Fruit fly (Drosophila melanogaster) whole organism, embryonic: Measurements from ENCODE around the gene CG42240.

Experiments used
- Ada2b ChIP-seq: fragments of 200-800 bp; sonication (Bioruptor generic); IDR thresholded peaks from 2 replicates; pipeline ENCODE4 v1.3.6; 2022; ENCODE audit warnings: missing biosample characterization, missing genetic modification characterization
- BEAF-32 ChIP-seq: fragments of 200-800 bp; sonication (Bioruptor generic); optimal IDR thresholded peaks from 3 replicates; lab custom pipeline; 2017; ENCODE audit warnings: missing biosample characterization, missing genetic modification characterization, mild to moderate bottlenecking, moderate library complexity, missing genetic modification reagents
- BtbVII ChIP-seq: fragments of 200-800 bp; sonication (Bioruptor generic); optimal IDR thresholded peaks from 3 replicates; lab custom pipeline; 2017; ENCODE audit warnings: missing biosample characterization, mild to moderate bottlenecking, missing genetic modification characterization
- CG10147 ChIP-seq: fragments of 200-800 bp; sonication (Bioruptor generic); optimal IDR thresholded peaks from 2 replicates; lab custom pipeline; 2019; ENCODE audit warnings: missing biosample characterization, mild to moderate bottlenecking, missing genetic modification characterization, moderate library complexity
- CG11456 ChIP-seq: fragments of 200-800 bp; sonication (Bioruptor generic); IDR thresholded peaks from 3 replicates; pipeline ENCODE4 v1.3.6; 2022; ENCODE audit warnings: missing biosample characterization, missing genetic modification characterization
- CG11504 ChIP-seq: fragments of 200-800 bp; sonication (Bioruptor generic); optimal IDR thresholded peaks from 3 replicates; lab custom pipeline; 2019; ENCODE audit warnings: missing biosample characterization, mild to moderate bottlenecking, missing genetic modification characterization, moderate library complexity
- CG12744 ChIP-seq: fragments of 200-800 bp; sonication (Bioruptor generic); optimal IDR thresholded peaks from 2 replicates; lab custom pipeline; 2016; ENCODE audit warnings: missing biosample characterization, missing genetic modification characterization
- CG14050 ChIP-seq: fragments of 200-800 bp; sonication (Bioruptor generic); IDR thresholded peaks from 3 replicates; pipeline ENCODE4 v1.3.6; 2022; ENCODE audit warnings: missing biosample characterization, missing genetic modification characterization
- CG1603 ChIP-seq: fragments of 200-800 bp; sonication (Bioruptor generic); optimal IDR thresholded peaks from 2 replicates; lab custom pipeline; 2019; ENCODE audit warnings: missing biosample characterization, mild to moderate bottlenecking, missing genetic modification characterization, moderate library complexity
- CG18262 ChIP-seq: fragments of 200-800 bp; optimal IDR thresholded peaks from 3 replicates; lab custom pipeline; 2019; ENCODE audit warnings: missing biosample characterization, mild to moderate bottlenecking, missing genetic modification characterization, moderate library complexity
- CG2120 ChIP-seq: fragments of 200-800 bp; sonication (Bioruptor generic); optimal IDR thresholded peaks from 3 replicates; lab custom pipeline; 2016; ENCODE audit warnings: missing biosample characterization, missing genetic modification characterization
- CG2202 ChIP-seq: fragments of 200-800 bp; sonication (Bioruptor generic); optimal IDR thresholded peaks from 2 replicates; lab custom pipeline; 2018; ENCODE audit warnings: missing biosample characterization, mild to moderate bottlenecking, missing genetic modification characterization
- CG31365 ChIP-seq: fragments of 200-800 bp; sonication (Bioruptor generic); optimal IDR thresholded peaks from 2 replicates; lab custom pipeline; 2018; ENCODE audit warnings: missing biosample characterization, mild to moderate bottlenecking, missing genetic modification characterization
- CG32767 ChIP-seq: fragments of 200-800 bp; sonication (Bioruptor generic); IDR thresholded peaks from 2 replicates; pipeline ENCODE4 v1.3.6; 2022; ENCODE audit warnings: missing biosample characterization, missing genetic modification characterization
- CG33557 ChIP-seq: fragments of 200-800 bp; sonication (Bioruptor generic); optimal IDR thresholded peaks from 2 replicates; lab custom pipeline; 2019; ENCODE audit warnings: missing biosample characterization, mild to moderate bottlenecking, missing genetic modification characterization, moderate library complexity
- CG3847 ChIP-seq: fragments of 200-800 bp; sonication (Bioruptor generic); IDR thresholded peaks from 2 replicates; pipeline ENCODE4 v1.3.6; 2022; ENCODE audit warnings: missing biosample characterization, missing genetic modification characterization
- CG4282 ChIP-seq: fragments of 200-800 bp; sonication (Bioruptor generic); optimal IDR thresholded peaks from 2 replicates; lab custom pipeline; 2016; ENCODE audit warnings: missing biosample characterization, missing genetic modification characterization
- CG4328 ChIP-seq: fragments of 200-800 bp; sonication (Bioruptor generic); optimal IDR thresholded peaks from 3 replicates; lab custom pipeline; 2017; ENCODE audit warnings: missing biosample characterization, missing genetic modification reagents, missing genetic modification characterization
- CG4360 ChIP-seq: fragments of 200-800 bp; sonication (Bioruptor generic); IDR thresholded peaks from 2 replicates; pipeline ENCODE4 v1.3.6; 2022; ENCODE audit warnings: missing biosample characterization, missing genetic modification characterization
- CG4730 ChIP-seq: fragments of 200-800 bp; sonication (Bioruptor generic); IDR thresholded peaks from 2 replicates; pipeline ENCODE4 v1.3.6; 2022; ENCODE audit warnings: missing biosample characterization, missing genetic modification characterization
- CG5180 ChIP-seq: fragments of 200-800 bp; sonication (Bioruptor generic); optimal IDR thresholded peaks from 3 replicates; lab custom pipeline; 2017; ENCODE audit warnings: missing biosample characterization, missing genetic modification characterization, mild to moderate bottlenecking, moderate library complexity, missing genetic modification reagents
- CG6689 ChIP-seq: fragments of 200-800 bp; sonication (Bioruptor generic); IDR thresholded peaks from 2 replicates; pipeline ENCODE4 v1.3.6; 2022; ENCODE audit warnings: missing biosample characterization, missing genetic modification characterization
- CG6791 ChIP-seq: fragments of 200-800 bp; sonication (Bioruptor generic); IDR thresholded peaks from 3 replicates; pipeline ENCODE4 v1.3.6; 2022; ENCODE audit warnings: missing biosample characterization, missing genetic modification characterization; ENCODE audit not compliant: partially characterized antibody
- CG9876 ChIP-seq: fragments of 200-800 bp; sonication (Bioruptor generic); optimal IDR thresholded peaks from 2 replicates; lab custom pipeline; 2016; ENCODE audit warnings: missing biosample characterization, missing genetic modification characterization
- D19A ChIP-seq: fragments of 200-800 bp; optimal IDR thresholded peaks from 3 replicates; lab custom pipeline; 2019; ENCODE audit warnings: missing biosample characterization, mild to moderate bottlenecking, missing genetic modification characterization, moderate library complexity
- Dip2 ChIP-seq: fragments of 200-800 bp; sonication (Bioruptor generic); IDR thresholded peaks from 2 replicates; pipeline ENCODE4 v1.3.6; 2022; ENCODE audit warnings: missing biosample characterization, missing genetic modification characterization
- ERR ChIP-seq: fragments of 200-800 bp; sonication (Bioruptor generic); optimal IDR thresholded peaks from 2 replicates; lab custom pipeline; 2016; ENCODE audit warnings: missing biosample characterization, missing genetic modification characterization
- Fer2 ChIP-seq: fragments of 200-800 bp; sonication (Bioruptor generic); optimal IDR thresholded peaks from 2 replicates; lab custom pipeline; 2018; ENCODE audit warnings: missing biosample characterization, mild to moderate bottlenecking, missing genetic modification characterization, moderate library complexity
- Hey ChIP-seq: fragments of 200-800 bp; sonication (Bioruptor generic); optimal IDR thresholded peaks from 3 replicates; lab custom pipeline; 2018; ENCODE audit warnings: missing biosample characterization, mild to moderate bottlenecking, missing genetic modification characterization
- Lim3 ChIP-seq: fragments of 200-800 bp; sonication (Bioruptor generic); IDR thresholded peaks from 2 replicates; pipeline ENCODE4 v1.3.6; 2022; ENCODE audit warnings: missing biosample characterization, missing genetic modification characterization
- Sry-δ ChIP-seq: fragments of 200-800 bp; sonication (Bioruptor generic); optimal IDR thresholded peaks from 2 replicates; lab custom pipeline; 2016; ENCODE audit warnings: missing biosample characterization, missing genetic modification characterization
- ap ChIP-seq: fragments of 200-800 bp; sonication (Bioruptor generic); IDR thresholded peaks from 2 replicates; pipeline ENCODE4 v1.3.6; 2022; ENCODE audit warnings: missing biosample characterization, missing genetic modification characterization
- ato ChIP-seq: fragments of 200-800 bp; sonication (Bioruptor generic); IDR thresholded peaks from 2 replicates; pipeline ENCODE4 v1.3.6; 2022; ENCODE audit warnings: missing biosample characterization, missing genetic modification characterization; ENCODE audit not compliant: partially characterized antibody
- bigmax ChIP-seq: fragments of 200-800 bp; sonication (Bioruptor generic); optimal IDR thresholded peaks from 2 replicates; lab custom pipeline; 2018; ENCODE audit warnings: missing biosample characterization, mild to moderate bottlenecking, missing genetic modification characterization
- da ChIP-seq: fragments of 200-800 bp; sonication (Bioruptor generic); optimal IDR thresholded peaks from 2 replicates; lab custom pipeline; 2016; ENCODE audit warnings: missing biosample characterization, missing genetic modification characterization
- dm ChIP-seq: fragments of 200-800 bp; sonication (Bioruptor generic); optimal IDR thresholded peaks from 3 replicates; lab custom pipeline; 2016; ENCODE audit warnings: missing biosample characterization, missing genetic modification characterization
- ewg ChIP-seq: fragments of 200-800 bp; sonication (Bioruptor generic); optimal IDR thresholded peaks from 3 replicates; lab custom pipeline; 2017; ENCODE audit warnings: mild to moderate bottlenecking, missing biosample characterization, missing genetic modification reagents, missing genetic modification characterization
- gce ChIP-seq: fragments of 200-800 bp; sonication (Bioruptor generic); IDR thresholded peaks from 3 replicates; pipeline ENCODE4 v1.3.6; 2022; ENCODE audit warnings: missing biosample characterization, missing genetic modification characterization
- ham ChIP-seq: fragments of 200-800 bp; sonication (Bioruptor generic); IDR thresholded peaks from 2 replicates; pipeline ENCODE4 v1.3.6; 2022; ENCODE audit warnings: missing biosample characterization, missing genetic modification characterization
- hb ChIP-seq: fragments of 200-800 bp; sonication (Bioruptor generic); IDR thresholded peaks from 3 replicates; pipeline ENCODE4 v1.3.6; 2022; ENCODE audit warnings: missing biosample characterization, missing genetic modification characterization; ENCODE audit not compliant: partially characterized antibody
- inv ChIP-seq: fragments of 200-800 bp; sonication (Bioruptor generic); IDR thresholded peaks from 2 replicates; pipeline ENCODE4 v1.3.6; 2022; ENCODE audit warnings: missing biosample characterization, missing genetic modification characterization; ENCODE audit not compliant: partially characterized antibody
- ken ChIP-seq: fragments of 200-800 bp; sonication (Bioruptor generic); IDR thresholded peaks from 3 replicates; pipeline ENCODE4 v1.3.6; 2022; ENCODE audit warnings: missing biosample characterization, missing genetic modification characterization
- nau ChIP-seq: fragments of 200-800 bp; sonication (Bioruptor generic); optimal IDR thresholded peaks from 3 replicates; lab custom pipeline; 2017; ENCODE audit warnings: missing biosample characterization, mild to moderate bottlenecking, missing genetic modification characterization, missing genetic modification reagents
- peb ChIP-seq: fragments of 200-800 bp; sonication (Bioruptor generic); IDR thresholded peaks from 2 replicates; pipeline ENCODE4 v1.3.6; 2022; ENCODE audit warnings: missing biosample characterization, missing genetic modification characterization
- prd ChIP-seq, 3 experiments: fragments of >200 bp in 2 of 3; fragments of 200-800 bp in 1 of 3; sonication (Bioruptor generic) in 1 of 3; optimal IDR thresholded peaks in 2 of 3; IDR thresholded peaks in 1 of 3; 2 replicates in 2 of 3; 3 replicates in 1 of 3; pipeline versions ENCODE4 v1.3.6 to Lab custom; 2017 to 2022; ENCODE audit warnings: missing biosample characterization in 1 of 3, missing genetic modification characterization in 1 of 3
- row ChIP-seq: fragments of 200-800 bp; sonication (Bioruptor generic); IDR thresholded peaks from 3 replicates; pipeline ENCODE4 v1.3.6; 2022; ENCODE audit warnings: missing biosample characterization, missing genetic modification characterization
- sim ChIP-seq: fragments of 200-800 bp; sonication (Bioruptor generic); IDR thresholded peaks from 2 replicates; pipeline ENCODE4 v1.3.6; 2022; ENCODE audit warnings: missing biosample characterization, missing genetic modification characterization
- slou ChIP-seq: fragments of 200-800 bp; sonication (Bioruptor generic); optimal IDR thresholded peaks from 3 replicates; lab custom pipeline; 2016; ENCODE audit warnings: missing biosample characterization, missing genetic modification characterization
- zen2 ChIP-seq: fragments of 200-800 bp; sonication (Bioruptor generic); IDR thresholded peaks from 3 replicates; pipeline ENCODE4 v1.3.6; 2022; ENCODE audit warnings: missing biosample characterization, missing genetic modification characterization; ENCODE audit not compliant: partially characterized antibody
- zf30C ChIP-seq: fragments of 200-800 bp; sonication (Bioruptor generic); optimal IDR thresholded peaks from 3 replicates; lab custom pipeline; 2018; ENCODE audit warnings: missing biosample characterization, mild to moderate bottlenecking, missing genetic modification characterization

CG42240 gene

dm6 chrX:6295129-6295539, 35.5 kb upstream of the CG42240 start, which contains the start of the genes CG15891 and CG3815 (continued):
- no peak for TF ChIP-seq CG1603
- peak; percentile 73 for TF ChIP-seq CG2120
- peak; percentile 93 for TF ChIP-seq ewg
- no peak for TF ChIP-seq CG4282
- no peak; the same call in 1 of the 2 replicates for TF ChIP-seq CG6689 (GFP tag; lab: Robert Waterston, UW)
- TF ChIP-seq CG12744 (GFP tag; lab: Kevin White, UChicago), result no peak
- TF ChIP-seq CG9876, result no peak
- TF ChIP-seq zen2 (GFP tag; lab: Robert Waterston, UW), result no peak
- peak; percentile 43 for TF ChIP-seq dm
- TF ChIP-seq CG31365 (tag; lab: Kevin White, UChicago), result no peak
- 0 out of 2 replicates have a peak, but pooled peaks have one; percentile 28 for TF ChIP-seq CG32767 (GFP tag; lab: Robert Waterston, UW)
- no peak for TF ChIP-seq CG5180 (GFP tag; lab: Kevin White, UChicago)
- TF ChIP-seq CG2202 (tag; lab: Kevin White, UChicago), result no peak
- peak; percentile 48 for TF ChIP-seq CG18262 (tag; lab: Kevin White, UChicago)
- 0 out of 3 replicates have a peak, but pooled peaks have one; percentile 27 for TF ChIP-seq ken (GFP tag; lab: Robert Waterston, UW)
- no peak for TF ChIP-seq slou (GFP tag; lab: Kevin White, UChicago)
- TF ChIP-seq hb (GFP tag; lab: Robert Waterston, UW), result no peak
- TF ChIP-seq Lim3, result no peak
- no peak for TF ChIP-seq gce (GFP tag; lab: Robert Waterston, UW)
- TF ChIP-seq CG4360, result no peak
- TF ChIP-seq ERR (GFP tag; lab: Kevin White, UChicago), result no peak
- TF ChIP-seq Fer2, result peak; percentile 41
- TF ChIP-seq ham, result 0 out of 2 replicates have a peak, but pooled peaks have one; percentile 8
- no peak for TF ChIP-seq BtbVII (GFP tag; lab: Kevin White, UChicago)
- no peak for TF ChIP-seq Hey (tag; lab: Kevin White, UChicago)
- peak; percentile 93 for TF ChIP-seq row (GFP tag; lab: Robert Waterston, UW)
- TF ChIP-seq CG11504, result no peak
- TF ChIP-seq CG14050, result no peak
- no peak for TF ChIP-seq D19A (tag; lab: Kevin White, UChicago)
- no peak for TF ChIP-seq sim
- peak; percentile 61 for TF ChIP-seq CG33557 (GFP tag; lab: Kevin White, UChicago)
- no peak for TF ChIP-seq da (GFP tag; lab: Kevin White, UChicago)
- no peak for TF ChIP-seq peb
- TF ChIP-seq CG3847 (GFP tag; lab: Robert Waterston, UW), result peak; percentile 82
- no peak for TF ChIP-seq nau (GFP tag; lab: Kevin White, UChicago)
- peak; percentile 71 for TF ChIP-seq Sry-δ (GFP tag; lab: Kevin White, UChicago)
- TF ChIP-seq ap (GFP tag; lab: Robert Waterston, UW), result no peak
- TF ChIP-seq inv (GFP tag; lab: Robert Waterston, UW), result peak; percentile 23; the same call in 1 of the 2 replicates
- no peak for TF ChIP-seq bigmax (GFP tag; lab: Kevin White, UChicago)
- TF ChIP-seq CG11456 (GFP tag; lab: Robert Waterston, UW), result peak; percentile 39; the same call in 1 of the 3 replicates
- 0 out of 3 replicates have a peak, but pooled peaks have one; percentile 39 for TF ChIP-seq CG6791 (GFP tag; lab: Robert Waterston, UW)
- peak; percentile 42 for TF ChIP-seq CG10147
- no peak for TF ChIP-seq prd (optimal IDR thresholded peaks at IDR 0.05; lab: Kevin White, UChicago)
- peak; percentile 71 for TF ChIP-seq prd (GFP tag; IDR thresholded peaks at IDR 0.05; lab: Robert Waterston, UW)
- TF ChIP-seq CG4730, result peak; percentile 31; the same call in 1 of the 2 replicates
- no peak for TF ChIP-seq CG4328
- no peak for TF ChIP-seq ato (GFP tag; lab: Robert Waterston, UW)
- TF ChIP-seq Ada2b (GFP tag; lab: Robert Waterston, UW), result peak; percentile 25; the same call in 1 of the 2 replicates
- peak; percentile 70 for TF ChIP-seq BEAF-32 (GFP tag; lab: Kevin White, UChicago)
- TF ChIP-seq Dip2, result no peak
- TF ChIP-seq zf30C (GFP tag; lab: Kevin White, UChicago), result no peak
